Worm (Caenorhabditis elegans): Measurements from ENCODE around the gene pigb-1.

DNA sequence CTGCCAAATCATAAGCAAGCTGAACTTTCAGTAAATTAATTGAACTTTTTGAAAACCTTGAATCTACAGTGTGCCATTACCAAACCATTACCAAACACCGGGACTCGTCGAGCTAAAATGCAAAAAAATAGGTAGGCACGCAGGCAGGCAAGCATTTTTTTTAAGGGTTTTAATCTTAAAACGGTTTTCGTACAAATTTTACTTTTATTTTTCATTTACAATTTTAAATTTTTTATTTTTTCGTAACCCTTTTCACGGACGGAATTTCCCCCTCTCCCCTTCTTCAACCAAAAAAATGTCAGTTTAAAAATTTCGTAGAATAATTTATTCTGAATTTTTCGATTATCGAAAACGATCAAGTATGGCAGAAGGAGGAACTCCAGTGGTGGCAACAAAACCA, 21.5 kb upstream of the pigb-1 start, which contains the start of gene F59A6.2:
- TF ChIP-seq tab-1 (GFP tag; IDR thresholded peaks at IDR 0.05), result no peak
- TF ChIP-seq klf-2 (GFP tag; conservative IDR thresholded peaks at IDR 0.05), result no peak
- no peak for TF ChIP-seq med-1 (GFP tag; optimal IDR thresholded peaks at IDR 0.05; ENCODE audit: insufficient read depth)
- no peak for TF ChIP-seq cog-1 (tag; optimal IDR thresholded peaks at IDR 0.05)
- no peak for TF ChIP-seq ref-1 (GFP tag; conservative IDR thresholded peaks at IDR 0.05)
